Worm (Caenorhabditis elegans): ENCODE results near the gene Y105C5A.1.

The Y105C5A.1 gene

DNA sequence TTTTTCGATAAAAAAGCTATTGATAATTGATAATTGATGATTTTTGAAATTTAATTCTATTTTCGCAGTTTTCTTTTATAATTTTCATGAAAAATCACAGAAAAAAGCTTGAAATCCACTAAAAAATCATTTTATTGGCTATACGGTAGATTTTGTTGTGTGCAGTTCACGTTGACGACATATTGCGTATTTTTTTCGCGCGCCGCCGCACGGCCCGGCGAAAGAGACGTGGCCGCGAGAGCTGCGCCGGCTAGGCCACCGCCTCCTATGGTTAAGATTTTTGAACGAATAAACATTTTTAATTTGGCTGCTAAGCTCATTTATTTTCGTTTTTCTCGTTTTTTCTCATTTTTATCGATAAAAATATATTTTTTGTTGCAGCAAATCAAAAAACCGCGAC is 35.4 kb downstream of the Y105C5A.1 start:
- TF ChIP-seq set-16 (GFP tag; IDR thresholded peaks at IDR 0.05) (peak; percentile 31; the same call in 1 of the 2 replicates), lin-38 (GFP tag; IDR thresholded peaks at IDR 0.05) (peak; percentile 74), aha-1 (tag) (peak; percentile 22), tra-1 (GFP tag; IDR thresholded peaks at IDR 0.05) (peak; percentile 64; the same call in 1 of the 2 replicates), snpc-1.2 (GFP tag; IDR thresholded peaks at IDR 0.05) (peak; percentile 97), mes-2 (tag; optimal IDR thresholded peaks at IDR 0.05; ENCODE audit: poor library complexity, severe bottlenecking) (peak; percentile 71), lsy-2 (tag; optimal IDR thresholded peaks at IDR 0.05) (peak in 1 of 2 experiments; percentile 55), ZK337.2 (GFP tag; IDR thresholded peaks at IDR 0.05) (peak; percentile 76), Y48G9A.11 (GFP tag; IDR thresholded peaks at IDR 0.05) (peak; percentile 62), dmd-9 (GFP tag; IDR thresholded peaks at IDR 0.05) (0 out of 2 replicates have a peak, but pooled peaks have one; percentile 13), dmd-6 (GFP tag; IDR thresholded peaks at IDR 0.05) (peak; percentile 23; the same call in 1 of the 2 replicates), unc-130 (GFP tag; optimal IDR thresholded peaks at IDR 0.05) (peak; percentile 59), vab-7 (GFP tag; IDR thresholded peaks at IDR 0.05) (peak; percentile 65; the same call in 1 of the 2 replicates), php-3 (GFP tag; IDR thresholded peaks at IDR 0.05) (0 out of 2 replicates have a peak, but pooled peaks have one; percentile 32)

- TF ChIP-seq ceh-28 (tag; optimal IDR thresholded peaks at IDR 0.05) (peak; percentile 53), dmd-8 (GFP tag; IDR thresholded peaks at IDR 0.05) (no peak)
Measured at ce11 chrIV:15528234-15528633, 36.0 kb downstream of the Y105C5A.1 start, which contains the start of gene ari-1.4. TSS of gene ari-1.4 (minus strand) at chrIV:15528528.

ce11 chrIV:15527282-15527681 is 36.9 kb downstream of the Y105C5A.1 start:
- TF ChIP-seq snpc-1.2 (GFP tag; IDR thresholded peaks at IDR 0.05) (0 out of 2 replicates have a peak, but pooled peaks have one; percentile 23), duxl-1 (tag; optimal IDR thresholded peaks at IDR 0.05; ENCODE audit: poor library complexity) (no peak), set-16 (GFP tag; IDR thresholded peaks at IDR 0.05) (peak; percentile 76), dve-1 (tag; optimal IDR thresholded peaks at IDR 0.05; ENCODE audit: insufficient read depth) (no peak), egl-43 (GFP tag; IDR thresholded peaks at IDR 0.05) (no peak), T20F7.1 (GFP tag; optimal IDR thresholded peaks at IDR 0.05) (no peak), madf-9 (GFP tag; conservative IDR thresholded peaks at IDR 0.05) (no peak), ZK546.5 (tag; optimal IDR thresholded peaks at IDR 0.05) (no peak), ceh-82 (tag; optimal IDR thresholded peaks at IDR 0.05) (no peak), mdl-1 (tag; optimal IDR thresholded peaks at IDR 0.05) (no peak)

- peak in 1 of 2 experiments; percentile 23 for TF ChIP-seq daf-16 (GFP tag; optimal IDR thresholded peaks at IDR 0.05)
- no peak for TF ChIP-seq daf-16 (tag; optimal IDR thresholded peaks at IDR 0.05)
- peak; percentile 40 for TF ChIP-seq F37D6.2 (tag; optimal IDR thresholded peaks at IDR 0.05)
- TF ChIP-seq nhr-6 (tag; optimal IDR thresholded peaks at IDR 0.05): peak; percentile 27
- peak; percentile 83 for TF ChIP-seq lin-38 (GFP tag; IDR thresholded peaks at IDR 0.05)
- TF ChIP-seq lsy-2 (tag; optimal IDR thresholded peaks at IDR 0.05): peak in 1 of 2 experiments; percentile 87
- no peak for TF ChIP-seq pqm-1 (tag; optimal IDR thresholded peaks at IDR 0.05)
- TF ChIP-seq nhr-77 (tag; optimal IDR thresholded peaks at IDR 0.05): no peak
- TF ChIP-seq mdt-29 (GFP tag; IDR thresholded peaks at IDR 0.05): peak; percentile 79
- TF ChIP-seq spr-3 (GFP tag; optimal IDR thresholded peaks at IDR 0.05): no peak
- TF ChIP-seq mep-1 (tag; optimal IDR thresholded peaks at IDR 0.05): peak; percentile 51
- no peak for TF ChIP-seq egl-43 (GFP tag; IDR thresholded peaks at IDR 0.05)
- TF ChIP-seq rbr-2 (tag; optimal IDR thresholded peaks at IDR 0.05): peak; percentile 33
- peak; percentile 69 for TF ChIP-seq duxl-1 (tag; optimal IDR thresholded peaks at IDR 0.05; ENCODE audit: poor library complexity)
- TF ChIP-seq ceh-32 (tag; optimal IDR thresholded peaks at IDR 0.05; ENCODE audit: poor library complexity): no peak
- no peak for TF ChIP-seq ztf-7 (tag; optimal IDR thresholded peaks at IDR 0.05)
- 0 out of 2 replicates have a peak, but pooled peaks have one; percentile 50 for TF ChIP-seq tra-1 (GFP tag; IDR thresholded peaks at IDR 0.05)
- TF ChIP-seq arid-1 (GFP tag; conservative IDR thresholded peaks at IDR 0.05): no peak
- no peak for TF ChIP-seq vab-7 (GFP tag; IDR thresholded peaks at IDR 0.05)
- TF ChIP-seq zfp-3 (GFP tag; conservative IDR thresholded peaks at IDR 0.05): 0 out of 2 replicates have a peak, but pooled peaks have one; percentile 68
- 0 out of 2 replicates have a peak, but pooled peaks have one; percentile 39 for TF ChIP-seq hmg-1.1 (GFP tag; IDR thresholded peaks at IDR 0.05)
- peak; percentile 80 for TF ChIP-seq unc-130 (GFP tag; optimal IDR thresholded peaks at IDR 0.05)
- 0 out of 4 replicates have a peak, but pooled peaks have one; percentile 36 to 53 for TF ChIP-seq madf-5 (GFP tag; IDR thresholded peaks at IDR 0.05)
- TF ChIP-seq zip-11 (GFP tag; IDR thresholded peaks at IDR 0.05): no peak
- peak; percentile 5 for TF ChIP-seq gei-8 (GFP tag; optimal IDR thresholded peaks at IDR 0.05)
- TF ChIP-seq lin-13 (GFP tag; optimal IDR thresholded peaks at IDR 0.05): peak; percentile 37
- TF ChIP-seq dpl-1 (GFP tag; optimal IDR thresholded peaks at IDR 0.05): peak; percentile 92
Measured at ce11 chrIV:15526477-15526876, 37.8 kb downstream of the Y105C5A.1 start.

Measured in whole organism, L4 larva.